Fruit fly (Drosophila melanogaster) whole organism, embryonic: ENCODE results near the gene CG15894.

Experiments used
- Awh ChIP-seq: fragments of 200-800 bp; sonication (Bioruptor generic); IDR thresholded peaks from 2 replicates; pipeline ENCODE4, ENCODE4 v1.3.6; 2022; ENCODE audit warnings: missing biosample characterization, missing genetic modification characterization
- CG10274 ChIP-seq: fragments of 200-800 bp; sonication (Bioruptor generic); optimal IDR thresholded peaks from 3 replicates; lab custom pipeline; 2017; ENCODE audit warnings: missing biosample characterization, mild to moderate bottlenecking, missing genetic modification characterization
- CG12219 ChIP-seq: fragments of 200-800 bp; sonication (Bioruptor generic); optimal IDR thresholded peaks from 3 replicates; lab custom pipeline; 2018; ENCODE audit warnings: missing biosample characterization, mild to moderate bottlenecking, missing genetic modification characterization
- CG12299 ChIP-seq: fragments of 200-800 bp; sonication (Bioruptor generic); optimal IDR thresholded peaks from 2 replicates; lab custom pipeline; 2018; ENCODE audit warnings: missing biosample characterization, mild to moderate bottlenecking, missing genetic modification characterization
- CG14710 ChIP-seq: fragments of 200-800 bp; sonication (Bioruptor generic); optimal IDR thresholded peaks from 3 replicates; lab custom pipeline; 2019; ENCODE audit warnings: missing biosample characterization, mild to moderate bottlenecking, missing genetic modification characterization, moderate library complexity
- CG15269 ChIP-seq: fragments of 200-800 bp; sonication (Bioruptor generic); optimal IDR thresholded peaks from 2 replicates; lab custom pipeline; 2018; ENCODE audit warnings: missing biosample characterization, mild to moderate bottlenecking, missing genetic modification characterization, moderate library complexity
- CG15601 ChIP-seq: fragments of 200-800 bp; sonication (Bioruptor generic); optimal IDR thresholded peaks from 3 replicates; lab custom pipeline; 2019; ENCODE audit warnings: missing biosample characterization, mild to moderate bottlenecking, missing genetic modification characterization, moderate library complexity
- CG16813 ChIP-seq: fragments of 200-800 bp; sonication (Bioruptor generic); IDR thresholded peaks from 3 replicates; pipeline ENCODE4 v1.3.6; 2022; ENCODE audit warnings: missing biosample characterization, missing genetic modification characterization; ENCODE audit not compliant: partially characterized antibody
- CG17328 ChIP-seq: fragments of 200-800 bp; sonication (Bioruptor generic); IDR thresholded peaks from 2 replicates; pipeline ENCODE4 v1.3.6; 2022; ENCODE audit warnings: missing biosample characterization, missing genetic modification characterization
- CG18011 ChIP-seq: fragments of 200-800 bp; sonication (Bioruptor generic); optimal IDR thresholded peaks from 2 replicates; lab custom pipeline; 2017; ENCODE audit warnings: missing biosample characterization, missing genetic modification characterization, mild to moderate bottlenecking, moderate library complexity, missing genotype
- CG30020 ChIP-seq: fragments of 200-800 bp; optimal IDR thresholded peaks from 2 replicates; lab custom pipeline; 2019; ENCODE audit warnings: missing biosample characterization, mild to moderate bottlenecking, missing genetic modification characterization, moderate library complexity
- CG4617 ChIP-seq: fragments of 200-800 bp; sonication (Bioruptor generic); optimal IDR thresholded peaks from 3 replicates; lab custom pipeline; 2016; ENCODE audit warnings: missing biosample characterization, missing genetic modification characterization, borderline replicate concordance
- CG6683 ChIP-seq: fragments of 200-800 bp; sonication (Bioruptor generic); optimal IDR thresholded peaks from 2 replicates; lab custom pipeline; 2017; ENCODE audit warnings: missing biosample characterization, mild to moderate bottlenecking, missing genetic modification characterization, missing genetic modification reagents
- CG6689 ChIP-seq: fragments of 200-800 bp; sonication (Bioruptor generic); IDR thresholded peaks from 2 replicates; pipeline ENCODE4 v1.3.6; 2022; ENCODE audit warnings: missing biosample characterization, missing genetic modification characterization
- CG7786 ChIP-seq: fragments of 200-800 bp; sonication (Bioruptor generic); optimal IDR thresholded peaks from 2 replicates; lab custom pipeline; 2016; ENCODE audit warnings: missing biosample characterization, missing genetic modification characterization
- CG9437 ChIP-seq: fragments of 200-800 bp; sonication (Bioruptor generic); optimal IDR thresholded peaks from 2 replicates; lab custom pipeline; 2018; ENCODE audit warnings: missing biosample characterization, mild to moderate bottlenecking, missing genetic modification characterization
- CG9876 ChIP-seq: fragments of 200-800 bp; sonication (Bioruptor generic); optimal IDR thresholded peaks from 2 replicates; lab custom pipeline; 2016; ENCODE audit warnings: missing biosample characterization, missing genetic modification characterization
- CoRest ChIP-seq: fragments of 200-800 bp; sonication (Bioruptor generic); optimal IDR thresholded peaks from 3 replicates; lab custom pipeline; 2018; ENCODE audit warnings: missing biosample characterization, mild to moderate bottlenecking, missing genetic modification characterization, moderate library complexity
- E2f2 ChIP-seq: fragments of 200-800 bp; sonication (Bioruptor generic); IDR thresholded peaks from 2 replicates; pipeline ENCODE4 v1.3.6; 2022; ENCODE audit warnings: missing biosample characterization, missing genetic modification characterization
- Fer1 ChIP-seq: fragments of 200-800 bp; sonication (Bioruptor generic); optimal IDR thresholded peaks from 2 replicates; lab custom pipeline; 2017; ENCODE audit warnings: missing biosample characterization, mild to moderate bottlenecking, missing genetic modification characterization
- Fer3 ChIP-seq: fragments of 200-800 bp; sonication (Bioruptor generic); optimal IDR thresholded peaks from 2 replicates; lab custom pipeline; 2018; ENCODE audit warnings: missing biosample characterization, mild to moderate bottlenecking, missing genetic modification characterization, moderate library complexity
- Kr ChIP-seq: fragments of 200-800 bp; sonication (Bioruptor generic); optimal IDR thresholded peaks from 2 replicates; lab custom pipeline; 2017; ENCODE audit warnings: missing biosample characterization, mild to moderate bottlenecking, missing genetic modification characterization
- MBD-R2 ChIP-seq: fragments of 200-800 bp; sonication (Bioruptor generic); IDR thresholded peaks from 2 replicates; pipeline ENCODE4 v1.3.6; 2022; ENCODE audit warnings: missing biosample characterization, missing genetic modification characterization
- MESR4 ChIP-seq: fragments of 200-800 bp; sonication (Bioruptor generic); optimal IDR thresholded peaks from 2 replicates; lab custom pipeline; 2018; ENCODE audit warnings: missing biosample characterization, mild to moderate bottlenecking, missing genetic modification characterization, moderate library complexity
- Meics ChIP-seq: fragments of 200-800 bp; sonication (Bioruptor generic); optimal IDR thresholded peaks from 2 replicates; lab custom pipeline; 2017; ENCODE audit warnings: missing biosample characterization, mild to moderate bottlenecking, missing genetic modification characterization
- Mrtf ChIP-seq: fragments of 200-800 bp; sonication (Bioruptor generic); IDR thresholded peaks from 3 replicates; pipeline ENCODE4 v1.3.6; 2022; ENCODE audit warnings: missing biosample characterization, missing genetic modification characterization
- NC2β ChIP-seq: fragments of 200-800 bp; sonication (Bioruptor generic); optimal IDR thresholded peaks from 2 replicates; lab custom pipeline; 2016; ENCODE audit warnings: missing biosample characterization, missing genetic modification characterization
- Pdp1 ChIP-seq, 2 experiments: fragments of 200-800 bp; sonication (Bioruptor generic); optimal IDR thresholded peaks; 3 replicates each; lab custom pipeline; 2016; ENCODE audit warnings: missing biosample characterization in 2 of 2, missing genetic modification characterization in 2 of 2, mild to moderate bottlenecking in 1 of 2, moderate library complexity in 1 of 2
- Usf ChIP-seq: fragments of 200-800 bp; sonication (Bioruptor generic); optimal IDR thresholded peaks from 2 replicates; lab custom pipeline; 2017; ENCODE audit warnings: missing genotype, missing biosample characterization, missing genetic modification characterization
- ash1 ChIP-seq: fragments of 200-800 bp; sonication (Bioruptor generic); optimal IDR thresholded peaks from 2 replicates; lab custom pipeline; 2018; ENCODE audit warnings: missing biosample characterization, mild to moderate bottlenecking, missing genetic modification characterization
- bsh ChIP-seq, 2 experiments: fragments of 200-800 bp; sonication (Bioruptor generic); optimal IDR thresholded peaks; 2 replicates each; lab custom pipeline; 2017 to 2018; ENCODE audit warnings: mild to moderate bottlenecking in 2 of 2, missing biosample characterization in 2 of 2, missing genetic modification characterization in 2 of 2, moderate library complexity in 1 of 2
- caup ChIP-seq: fragments of 200-800 bp; sonication (Bioruptor generic); optimal IDR thresholded peaks from 3 replicates; lab custom pipeline; 2017; ENCODE audit warnings: missing biosample characterization, mild to moderate bottlenecking, missing genetic modification characterization, moderate library complexity; ENCODE audit not compliant: severe bottlenecking
- corto ChIP-seq: fragments of 200-800 bp; sonication (Bioruptor generic); optimal IDR thresholded peaks from 2 replicates; lab custom pipeline; 2016; ENCODE audit warnings: missing biosample characterization, mild to moderate bottlenecking, missing genetic modification characterization, moderate library complexity
- da ChIP-seq: fragments of 200-800 bp; sonication (Bioruptor generic); optimal IDR thresholded peaks from 2 replicates; lab custom pipeline; 2016; ENCODE audit warnings: missing biosample characterization, missing genetic modification characterization
- danr ChIP-seq: fragments of 200-800 bp; sonication (Bioruptor generic); IDR thresholded peaks from 2 replicates; pipeline ENCODE4 v1.3.6; 2022; ENCODE audit warnings: missing biosample characterization, missing genetic modification characterization
- disco-r ChIP-seq: fragments of 200-800 bp; sonication (Bioruptor generic); optimal IDR thresholded peaks from 2 replicates; lab custom pipeline; 2016; ENCODE audit warnings: missing biosample characterization, missing genetic modification characterization
- dmrt99B ChIP-seq: fragments of 200-800 bp; sonication (Bioruptor generic); optimal IDR thresholded peaks from 2 replicates; lab custom pipeline; 2018; ENCODE audit warnings: missing biosample characterization, mild to moderate bottlenecking, missing genetic modification characterization, moderate library complexity
- gro ChIP-seq: fragments of 200-800 bp; sonication (Bioruptor generic); optimal IDR thresholded peaks from 2 replicates; lab custom pipeline; 2016; ENCODE audit warnings: missing biosample characterization, missing genetic modification characterization
- kah ChIP-seq: fragments of 200-800 bp; sonication (Bioruptor generic); optimal IDR thresholded peaks from 2 replicates; lab custom pipeline; 2018; ENCODE audit warnings: missing biosample characterization, mild to moderate bottlenecking, missing genetic modification characterization
- mirr ChIP-seq: fragments of 200-800 bp; sonication (Bioruptor generic); optimal IDR thresholded peaks from 3 replicates; lab custom pipeline; 2018; ENCODE audit warnings: missing biosample characterization, mild to moderate bottlenecking, missing genetic modification characterization
- phol ChIP-seq: fragments of 200-800 bp; sonication (Bioruptor generic); optimal IDR thresholded peaks from 3 replicates; lab custom pipeline; 2018; ENCODE audit warnings: missing biosample characterization, mild to moderate bottlenecking, missing genetic modification characterization, moderate library complexity
- ranshi ChIP-seq: fragments of 200-800 bp; sonication (Bioruptor generic); IDR thresholded peaks from 2 replicates; pipeline ENCODE4 v1.3.6; 2022; ENCODE audit warnings: missing biosample characterization, missing genetic modification characterization
- repo ChIP-seq: fragments of 200-800 bp; sonication (Bioruptor generic); optimal IDR thresholded peaks from 2 replicates; lab custom pipeline; 2016; ENCODE audit warnings: missing biosample characterization, missing genetic modification characterization
- row ChIP-seq: fragments of 200-800 bp; sonication (Bioruptor generic); IDR thresholded peaks from 3 replicates; pipeline ENCODE4 v1.3.6; 2022; ENCODE audit warnings: missing biosample characterization, missing genetic modification characterization
- schlank ChIP-seq: fragments of 200-800 bp; sonication (Bioruptor generic); optimal IDR thresholded peaks from 2 replicates; lab custom pipeline; 2018; ENCODE audit warnings: missing biosample characterization, mild to moderate bottlenecking, missing genetic modification characterization
- sens ChIP-seq: fragments of 200-800 bp; sonication (Bioruptor generic); peaks from one replicate; lab custom pipeline; 2016; ENCODE audit warnings: missing biosample characterization, missing genetic modification characterization
- sim ChIP-seq: fragments of 200-800 bp; sonication (Bioruptor generic); IDR thresholded peaks from 2 replicates; pipeline ENCODE4 v1.3.6; 2022; ENCODE audit warnings: missing biosample characterization, missing genetic modification characterization
- sqz ChIP-seq: fragments of 200-800 bp; sonication (Bioruptor generic); optimal IDR thresholded peaks from 3 replicates; lab custom pipeline; 2018; ENCODE audit warnings: missing biosample characterization, mild to moderate bottlenecking, missing genetic modification characterization
- tll ChIP-seq, 2 experiments: fragments of 200-800 bp in 1 of 2; fragments of >200 bp in 1 of 2; sonication (Bioruptor generic) in 1 of 2; optimal IDR thresholded peaks; 2 replicates each; lab custom pipeline; 2017 to 2019; ENCODE audit warnings: missing biosample characterization in 2 of 2, missing genetic modification characterization in 2 of 2, mild to moderate bottlenecking in 1 of 2, moderate library complexity in 1 of 2
- zen ChIP-seq: fragments of 200-800 bp; sonication (Bioruptor generic); optimal IDR thresholded peaks from 3 replicates; lab custom pipeline; 2018; ENCODE audit warnings: missing biosample characterization, mild to moderate bottlenecking, missing genetic modification characterization, moderate library complexity

CG15894 gene

dm6 chrX:6350213-6350679, 41.2 kb downstream of the CG15894 start, which contains the start of the genes ND-B16.6 and kdn (continued):
- TF ChIP-seq Pdp1 (GFP tag; optimal IDR thresholded peaks at IDR 0.05; lab: Kevin White, UChicago): peak in 1 of 2 experiments; percentile 96
- peak; percentile 1 for TF ChIP-seq phol (tag; lab: Kevin White, UChicago)
- TF ChIP-seq zen (tag; lab: Kevin White, UChicago): no peak
- no peak for TF ChIP-seq repo (GFP tag; lab: Kevin White, UChicago)
- no peak for TF ChIP-seq danr
- TF ChIP-seq MESR4: peak; percentile 89
- TF ChIP-seq Kr (GFP tag; lab: Kevin White, UChicago): no peak
- no peak for TF ChIP-seq CG10274 (GFP tag; lab: Kevin White, UChicago)
- no peak for TF ChIP-seq Usf (GFP tag; lab: Kevin White, UChicago)
- 0 out of 2 replicates have a peak, but pooled peaks have one; percentile 33 for TF ChIP-seq E2f2 (GFP tag; lab: Robert Waterston, UW)
- TF ChIP-seq ash1 (GFP tag; lab: Kevin White, UChicago): no peak
- TF ChIP-seq NC2β (GFP tag; lab: Kevin White, UChicago): no peak
- no peak for TF ChIP-seq da (GFP tag; lab: Kevin White, UChicago)
- no peak for TF ChIP-seq CG6683 (GFP tag; lab: Kevin White, UChicago)
- no peak for TF ChIP-seq ranshi (GFP tag; lab: Robert Waterston, UW)
- TF ChIP-seq Fer1 (GFP tag; lab: Kevin White, UChicago): no peak
- TF ChIP-seq sens (GFP tag; lab: Kevin White, UChicago): peak; percentile 62
- no peak for TF ChIP-seq kah
- TF ChIP-seq CG30020 (tag; lab: Kevin White, UChicago): no peak
- no peak for TF ChIP-seq CG9876 (GFP tag; lab: Kevin White, UChicago)
- TF ChIP-seq schlank: no peak
- no peak for TF ChIP-seq mirr
- TF ChIP-seq row (GFP tag; lab: Robert Waterston, UW): peak; percentile 22; the same call in 2 of the 3 replicates
- TF ChIP-seq CG7786 (GFP tag; lab: Kevin White, UChicago): no peak
- peak; percentile 87 for TF ChIP-seq CG18011 (GFP tag; lab: Kevin White, UChicago)
- no peak for TF ChIP-seq disco-r (GFP tag; lab: Kevin White, UChicago)
- TF ChIP-seq CG14710 (tag; lab: Kevin White, UChicago): peak; percentile 20
- TF ChIP-seq CoRest (tag; lab: Kevin White, UChicago): no peak
- TF ChIP-seq sim (GFP tag; lab: Robert Waterston, UW): no peak
- TF ChIP-seq Fer3 (tag; lab: Kevin White, UChicago): no peak
- TF ChIP-seq CG17328: no peak
- no peak for TF ChIP-seq CG15601
- no peak for TF ChIP-seq CG9437 (GFP tag; lab: Kevin White, UChicago)
- peak; percentile 28 for TF ChIP-seq sqz
- no peak for TF ChIP-seq CG16813
- no peak for TF ChIP-seq corto
- TF ChIP-seq tll (GFP tag; optimal IDR thresholded peaks at IDR 0.05; lab: Kevin White, UChicago): no peak
- no peak for TF ChIP-seq CG12299 (tag; lab: Kevin White, UChicago)
- no peak for TF ChIP-seq CG6689 (GFP tag; lab: Robert Waterston, UW)
- no peak for TF ChIP-seq dmrt99B
- TF ChIP-seq Awh (GFP tag; lab: Robert Waterston, UW): no peak
- TF ChIP-seq Meics (GFP tag; lab: Kevin White, UChicago): no peak
- peak; percentile 44; the same call in 1 of the 2 replicates for TF ChIP-seq MBD-R2
- no peak for TF ChIP-seq caup (GFP tag; lab: Kevin White, UChicago)
- TF ChIP-seq CG15269 (tag; lab: Kevin White, UChicago): no peak
- TF ChIP-seq bsh (GFP tag; optimal IDR thresholded peaks at IDR 0.05; lab: Kevin White, UChicago): no peak
- TF ChIP-seq gro (GFP tag; lab: Kevin White, UChicago): no peak
- TF ChIP-seq Mrtf: no peak
- TF ChIP-seq CG12219 (GFP tag; lab: Kevin White, UChicago): no peak
- peak; percentile 7 for TF ChIP-seq CG4617 (GFP tag; lab: Kevin White, UChicago)
